Worm (Caenorhabditis elegans): Measurements from ENCODE around the gene T01B7.9.

ce11 chrII:8755270-8755669 lies 28.7 kb upstream of the T01B7.9 start, which contains the start of gene K08F8.7:
- TF ChIP-seq cog-1 (tag; optimal IDR thresholded peaks at IDR 0.05) (no peak), flt-1 (GFP tag; IDR thresholded peaks at IDR 0.05) (no peak), med-1 (GFP tag; optimal IDR thresholded peaks at IDR 0.05; ENCODE audit: insufficient read depth) (no peak), ztf-23 (GFP tag; IDR thresholded peaks at IDR 0.05) (no peak), ztf-29 (GFP tag; IDR thresholded peaks at IDR 0.05) (no peak), klf-2 (GFP tag; conservative IDR thresholded peaks at IDR 0.05) (no peak), ref-1 (GFP tag; conservative IDR thresholded peaks at IDR 0.05) (no peak), T22C8.4 (GFP tag; IDR thresholded peaks at IDR 0.05) (no peak), tab-1 (GFP tag; IDR thresholded peaks at IDR 0.05) (no peak)

Data from whole organism, midembryonic.